Fruit fly (Drosophila melanogaster) whole organism, embryonic: ENCODE data around the gene Ogdh.
A peak's percentile ranks its signal among the peaks of the same experiment; 100 is the strongest.

Experiments
- CG14441 ChIP-seq: fragments of 200-800 bp; sonication (Bioruptor generic); IDR thresholded peaks from 2 replicates; pipeline ENCODE4 v1.3.6; 2022; ENCODE audit warnings: missing biosample characterization, missing genetic modification characterization
- CG14860 ChIP-seq: fragments of 200-800 bp; sonication (Bioruptor generic); IDR thresholded peaks from 3 replicates; pipeline ENCODE4 v1.3.6; 2022; ENCODE audit warnings: missing biosample characterization, missing genetic modification characterization; ENCODE audit not compliant: partially characterized antibody
- CG14965 ChIP-seq: fragments of 200-800 bp; sonication (Bioruptor generic); optimal IDR thresholded peaks from 2 replicates; lab custom pipeline; 2016; ENCODE audit warnings: missing biosample characterization, missing genetic modification characterization, borderline replicate concordance
- CG16813 ChIP-seq: fragments of 200-800 bp; sonication (Bioruptor generic); IDR thresholded peaks from 3 replicates; pipeline ENCODE4 v1.3.6; 2022; ENCODE audit warnings: missing biosample characterization, missing genetic modification characterization; ENCODE audit not compliant: partially characterized antibody
- CG17612 ChIP-seq: fragments of 200-800 bp; sonication (Bioruptor generic); IDR thresholded peaks from 2 replicates; pipeline ENCODE4 v1.3.6; 2022; ENCODE audit warnings: missing biosample characterization, missing genetic modification characterization
- CG17829 ChIP-seq: fragments of 200-800 bp; optimal IDR thresholded peaks from 2 replicates; lab custom pipeline; 2019; ENCODE audit warnings: missing biosample characterization, mild to moderate bottlenecking, missing genetic modification characterization, moderate library complexity
- CG2120 ChIP-seq: fragments of 200-800 bp; sonication (Bioruptor generic); optimal IDR thresholded peaks from 3 replicates; lab custom pipeline; 2016; ENCODE audit warnings: missing biosample characterization, missing genetic modification characterization
- CG2199 ChIP-seq: fragments of 200-800 bp; sonication (Bioruptor generic); IDR thresholded peaks from 3 replicates; pipeline ENCODE4 v1.3.6; 2022; ENCODE audit warnings: missing biosample characterization, missing genetic modification characterization
- CG30431 ChIP-seq: fragments of 200-800 bp; sonication (Bioruptor generic); optimal IDR thresholded peaks from 2 replicates; lab custom pipeline; 2017; ENCODE audit warnings: missing biosample characterization, missing genetic modification characterization
- CG31224 ChIP-seq: fragments of 200-800 bp; sonication (Bioruptor generic); IDR thresholded peaks from 2 replicates; pipeline ENCODE4 v1.3.6; 2022; ENCODE audit warnings: missing biosample characterization, missing genetic modification characterization
- CG34376 ChIP-seq: fragments of 200-800 bp; sonication (Bioruptor generic); optimal IDR thresholded peaks from 2 replicates; lab custom pipeline; 2018; ENCODE audit warnings: missing biosample characterization, mild to moderate bottlenecking, missing genetic modification characterization
- CG5953 ChIP-seq: fragments of 200-800 bp; sonication (Bioruptor generic); IDR thresholded peaks from 2 replicates; pipeline ENCODE4 v1.3.6; 2022; ENCODE audit warnings: missing biosample characterization, missing genetic modification characterization
- CG6175 ChIP-seq: fragments of 200-800 bp; sonication (Bioruptor generic); IDR thresholded peaks from 3 replicates; pipeline ENCODE4 v1.3.6; 2022; ENCODE audit warnings: missing biosample characterization, missing genetic modification characterization
- CG9437 ChIP-seq: fragments of 200-800 bp; sonication (Bioruptor generic); optimal IDR thresholded peaks from 2 replicates; lab custom pipeline; 2018; ENCODE audit warnings: missing biosample characterization, mild to moderate bottlenecking, missing genetic modification characterization
- Chrac-16 ChIP-seq: fragments of 200-800 bp; sonication (Bioruptor generic); optimal IDR thresholded peaks from 3 replicates; lab custom pipeline; 2016; ENCODE audit warnings: missing biosample characterization, missing genetic modification characterization
- D19B ChIP-seq: fragments of 200-800 bp; sonication (Bioruptor generic); optimal IDR thresholded peaks from 2 replicates; lab custom pipeline; 2017; ENCODE audit warnings: missing biosample characterization, mild to moderate bottlenecking, missing genetic modification characterization
- Doc3 ChIP-seq: fragments of 200-800 bp; sonication (Bioruptor generic); IDR thresholded peaks from 3 replicates; pipeline ENCODE4 v1.3.6; 2022; ENCODE audit warnings: missing biosample characterization, missing genetic modification characterization; ENCODE audit not compliant: partially characterized antibody
- GATAe ChIP-seq: fragments of 200-800 bp; sonication (Bioruptor generic); conservative IDR thresholded peaks from 2 replicates; pipeline ENCODE4 v1.3.6; 2022; ENCODE audit warnings: missing biosample characterization, missing genetic modification characterization
- HLHmδ ChIP-seq: fragments of 200-800 bp; sonication (Bioruptor generic); optimal IDR thresholded peaks from 2 replicates; lab custom pipeline; 2018; ENCODE audit warnings: missing biosample characterization, mild to moderate bottlenecking, missing genetic modification characterization, moderate library complexity
- Lhr ChIP-seq: fragments of 200-800 bp; sonication (Bioruptor generic); optimal IDR thresholded peaks from 3 replicates; lab custom pipeline; 2017; ENCODE audit warnings: mild to moderate bottlenecking, missing biosample characterization, missing genetic modification reagents, missing genetic modification characterization
- MBD-R2 ChIP-seq: fragments of 200-800 bp; sonication (Bioruptor generic); IDR thresholded peaks from 2 replicates; pipeline ENCODE4 v1.3.6; 2022; ENCODE audit warnings: missing biosample characterization, missing genetic modification characterization
- NfI ChIP-seq: fragments of 200-800 bp; sonication (Bioruptor generic); optimal IDR thresholded peaks from 3 replicates; lab custom pipeline; 2018; ENCODE audit warnings: missing biosample characterization, mild to moderate bottlenecking, missing genetic modification characterization, moderate library complexity
- Tbp ChIP-seq: fragments of >200 bp; optimal IDR thresholded peaks from 2 replicates; lab custom pipeline; 2018; ENCODE audit warnings: missing biosample characterization, missing genetic modification characterization
- Xbp1 ChIP-seq: fragments of 200-800 bp; sonication (Bioruptor generic); optimal IDR thresholded peaks from 3 replicates; lab custom pipeline; 2016; ENCODE audit warnings: missing biosample characterization, mild to moderate bottlenecking, missing genetic modification characterization
- ab ChIP-seq: fragments of 200-800 bp; sonication (Bioruptor generic); optimal IDR thresholded peaks from 2 replicates; lab custom pipeline; 2016; ENCODE audit warnings: missing biosample characterization, missing genetic modification characterization
- abd-A ChIP-seq: fragments of 200-800 bp; sonication (Bioruptor generic); optimal IDR thresholded peaks from 3 replicates; lab custom pipeline; 2019; ENCODE audit warnings: missing biosample characterization, mild to moderate bottlenecking, missing genetic modification characterization, moderate library complexity
- al ChIP-seq: fragments of 200-800 bp; sonication (Bioruptor generic); IDR thresholded peaks from 2 replicates; pipeline ENCODE4 v1.3.6; 2022; ENCODE audit warnings: missing biosample characterization, missing genetic modification characterization
- bbx ChIP-seq: fragments of 200-800 bp; sonication (Bioruptor generic); IDR thresholded peaks from 2 replicates; pipeline ENCODE4 v1.3.6; 2022; ENCODE audit warnings: missing biosample characterization, missing genetic modification characterization; ENCODE audit not compliant: partially characterized antibody
- chinmo ChIP-seq: fragments of 200-800 bp; sonication (Bioruptor generic); IDR thresholded peaks from 4 replicates; pipeline ENCODE4 v1.3.6; 2022; ENCODE audit warnings: missing biosample characterization, missing genetic modification characterization; ENCODE audit not compliant: partially characterized antibody
- chm ChIP-seq: fragments of 200-800 bp; sonication (Bioruptor generic); IDR thresholded peaks from 2 replicates; pipeline ENCODE4 v1.3.6; 2022; ENCODE audit warnings: missing biosample characterization, missing genetic modification characterization
- ci ChIP-seq: fragments of 200-800 bp; sonication (Bioruptor generic); IDR thresholded peaks from 3 replicates; pipeline ENCODE4 v1.3.6; 2022; ENCODE audit warnings: missing biosample characterization, missing genetic modification characterization
- crc ChIP-seq: fragments of 200-800 bp; sonication (Bioruptor generic); optimal IDR thresholded peaks from 2 replicates; lab custom pipeline; 2016; ENCODE audit warnings: missing biosample characterization, missing genetic modification characterization
- fd102C ChIP-seq: fragments of 200-800 bp; sonication (Bioruptor generic); optimal IDR thresholded peaks from 2 replicates; lab custom pipeline; 2018; ENCODE audit warnings: missing biosample characterization, mild to moderate bottlenecking, missing genetic modification characterization, moderate library complexity
- grn ChIP-seq: fragments of 200-800 bp; sonication (Bioruptor generic); optimal IDR thresholded peaks from 3 replicates; lab custom pipeline; 2017; ENCODE audit warnings: missing biosample characterization, missing genetic modification characterization
- gro ChIP-seq: fragments of 200-800 bp; sonication (Bioruptor generic); optimal IDR thresholded peaks from 2 replicates; lab custom pipeline; 2016; ENCODE audit warnings: missing biosample characterization, missing genetic modification characterization
- ham ChIP-seq: fragments of 200-800 bp; sonication (Bioruptor generic); IDR thresholded peaks from 2 replicates; pipeline ENCODE4 v1.3.6; 2022; ENCODE audit warnings: missing biosample characterization, missing genetic modification characterization
- knrl ChIP-seq: fragments of 200-800 bp; sonication (Bioruptor generic); IDR thresholded peaks from 3 replicates; pipeline ENCODE4 v1.3.6; 2022; ENCODE audit warnings: missing biosample characterization, missing genetic modification characterization; ENCODE audit not compliant: partially characterized antibody
- lab ChIP-seq: fragments of 200-800 bp; sonication (Bioruptor generic); optimal IDR thresholded peaks from 3 replicates; lab custom pipeline; 2017; ENCODE audit warnings: missing biosample characterization, missing genetic modification characterization, mild to moderate bottlenecking, moderate library complexity, missing genetic modification reagents
- pho ChIP-seq: fragments of 200-800 bp; sonication (Bioruptor generic); optimal IDR thresholded peaks from 2 replicates; lab custom pipeline; 2016; ENCODE audit warnings: missing biosample characterization, missing genetic modification characterization
- pros ChIP-seq: fragments of 200-800 bp; sonication (Bioruptor generic); optimal IDR thresholded peaks from 3 replicates; lab custom pipeline; 2019; ENCODE audit warnings: missing biosample characterization, mild to moderate bottlenecking, missing genetic modification characterization, moderate library complexity
- pzg ChIP-seq: fragments of 200-800 bp; sonication (Bioruptor generic); optimal IDR thresholded peaks from 3 replicates; lab custom pipeline; 2018; ENCODE audit warnings: missing biosample characterization, mild to moderate bottlenecking, missing genetic modification characterization, moderate library complexity
- row ChIP-seq: fragments of 200-800 bp; sonication (Bioruptor generic); IDR thresholded peaks from 3 replicates; pipeline ENCODE4 v1.3.6; 2022; ENCODE audit warnings: missing biosample characterization, missing genetic modification characterization
- sens-2 ChIP-seq: fragments of 200-800 bp; sonication (Bioruptor generic); IDR thresholded peaks from 2 replicates; pipeline ENCODE4 v1.3.6; 2022; ENCODE audit warnings: missing biosample characterization, missing genetic modification characterization
- tio ChIP-seq: fragments of 200-800 bp; sonication (Bioruptor generic); optimal IDR thresholded peaks from 2 replicates; lab custom pipeline; 2017; ENCODE audit warnings: missing biosample characterization, missing genetic modification characterization, inconsistent platforms
- tna ChIP-seq: fragments of 200-800 bp; sonication (Bioruptor generic); IDR thresholded peaks from 2 replicates; pipeline ENCODE4 v1.3.6; 2022; ENCODE audit warnings: missing biosample characterization, missing genetic modification characterization; ENCODE audit not compliant: partially characterized antibody
- vnd ChIP-seq: fragments of 200-800 bp; sonication (Bioruptor generic); IDR thresholded peaks from 3 replicates; pipeline ENCODE4 v1.3.6; 2022; ENCODE audit warnings: missing biosample characterization, missing genetic modification characterization; ENCODE audit not compliant: partially characterized antibody
- vvl ChIP-seq: fragments of 200-800 bp; sonication (Bioruptor generic); IDR thresholded peaks from 2 replicates; pipeline ENCODE4 v1.3.6; 2022; ENCODE audit warnings: missing biosample characterization, missing genetic modification characterization
- wek ChIP-seq: fragments of 200-800 bp; sonication (Bioruptor generic); optimal IDR thresholded peaks from 3 replicates; lab custom pipeline; 2018; ENCODE audit warnings: missing biosample characterization, mild to moderate bottlenecking, missing genetic modification characterization, moderate library complexity

Gene Ogdh

DNA sequence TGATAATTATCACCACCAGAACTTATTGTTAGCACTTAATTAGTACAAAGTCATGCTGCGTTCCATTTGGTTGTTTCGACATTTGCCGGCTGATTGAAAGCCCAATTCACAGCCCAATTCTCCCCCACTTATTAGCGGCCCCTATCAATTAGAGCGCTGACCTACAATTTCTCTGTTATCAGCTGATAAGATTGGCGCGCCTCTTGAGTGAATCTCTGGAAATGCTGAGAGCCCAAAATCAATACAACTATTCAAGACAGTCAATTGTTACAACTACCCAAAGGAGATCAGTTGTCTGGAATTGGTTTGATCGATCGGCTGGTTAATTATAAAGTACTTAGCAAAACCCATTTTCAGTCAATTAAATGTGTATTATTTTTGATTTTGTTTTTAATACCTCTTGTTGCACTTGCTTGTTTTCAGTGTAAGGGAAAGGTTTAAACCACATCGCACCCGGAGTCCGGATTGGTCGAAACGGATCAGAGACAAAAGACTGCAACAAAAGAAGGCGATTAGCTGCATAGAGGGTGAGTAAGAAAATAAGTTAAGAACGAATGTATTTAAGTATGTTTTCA, 30.3 kb downstream of the Ogdh start (continued):
- peak; percentile 74; the same call in 1 of the 4 replicates for TF ChIP-seq chinmo (GFP tag; lab: Robert Waterston, UW)
- TF ChIP-seq gro (GFP tag; lab: Kevin White, UChicago): peak; percentile 23
- peak; percentile 18 for TF ChIP-seq CG34376 (GFP tag; lab: Kevin White, UChicago)
- TF ChIP-seq grn (GFP tag; lab: Kevin White, UChicago): peak; percentile 95
- TF ChIP-seq CG14441 (GFP tag; lab: Robert Waterston, UW): no peak
- peak; percentile 50; the same call in 1 of the 2 replicates for TF ChIP-seq CG31224 (GFP tag; lab: Robert Waterston, UW)
- TF ChIP-seq Lhr: no peak
- TF ChIP-seq ab (GFP tag; lab: Kevin White, UChicago): no peak
- TF ChIP-seq sens-2 (GFP tag; lab: Robert Waterston, UW): 0 out of 2 replicates have a peak, but pooled peaks have one; percentile 30
- peak; percentile 16 for TF ChIP-seq D19B (GFP tag; lab: Kevin White, UChicago)
- TF ChIP-seq chm (GFP tag; lab: Robert Waterston, UW): 0 out of 2 replicates have a peak, but pooled peaks have one; percentile 7
- peak; percentile 70 for TF ChIP-seq lab (GFP tag; lab: Kevin White, UChicago)
- TF ChIP-seq vnd: peak; percentile 53; the same call in 2 of the 3 replicates
- TF ChIP-seq crc (GFP tag; lab: Kevin White, UChicago): no peak

DNA sequence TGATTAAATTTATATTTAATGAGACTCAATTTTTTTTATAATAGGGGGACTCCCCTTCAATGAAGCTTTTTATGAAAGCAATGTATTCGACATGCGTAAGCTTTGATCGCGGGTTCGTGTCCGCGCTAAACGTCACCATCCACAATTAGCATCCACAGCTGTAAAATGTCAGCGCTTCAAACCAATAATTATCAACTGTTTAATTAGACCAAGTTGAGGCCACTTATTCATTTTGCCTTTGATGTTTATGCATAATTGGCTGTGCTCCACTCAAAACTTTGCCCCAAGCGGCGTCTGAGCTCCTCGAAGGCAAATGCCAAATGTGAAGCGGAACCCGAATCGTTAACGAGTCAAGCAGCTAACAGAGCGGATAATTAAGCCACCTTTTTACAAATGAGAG, 31.0 kb downstream of the Ogdh start:
- TF ChIP-seq pho (GFP tag; lab: Kevin White, UChicago): no peak
- no peak for TF ChIP-seq CG30431 (GFP tag; lab: Kevin White, UChicago)
- TF ChIP-seq abd-A (tag; lab: Kevin White, UChicago): peak; percentile 73
- peak; percentile 29; the same call in 1 of the 3 replicates for TF ChIP-seq knrl (GFP tag; lab: Robert Waterston, UW)
- peak; percentile 41; the same call in 1 of the 2 replicates for TF ChIP-seq tna (GFP tag; lab: Robert Waterston, UW)
- no peak for TF ChIP-seq CG14965 (GFP tag; lab: Kevin White, UChicago)
- TF ChIP-seq Tbp (GFP tag; lab: Kevin White, UChicago): no peak
- no peak for TF ChIP-seq row
- TF ChIP-seq vvl: peak; percentile 56
- TF ChIP-seq tio: no peak
- 0 out of 3 replicates have a peak, but pooled peaks have one; percentile 26 for TF ChIP-seq CG2199 (GFP tag; lab: Robert Waterston, UW)
- TF ChIP-seq CG17612: no peak
- no peak for TF ChIP-seq CG2120 (GFP tag; lab: Kevin White, UChicago)
- TF ChIP-seq CG17829 (tag; lab: Kevin White, UChicago): no peak
- no peak for TF ChIP-seq GATAe (GFP tag; lab: Robert Waterston, UW)
- TF ChIP-seq fd102C (GFP tag; lab: Kevin White, UChicago): no peak
- peak; percentile 94 for TF ChIP-seq wek (GFP tag; lab: Kevin White, UChicago)
- no peak for TF ChIP-seq ham
- TF ChIP-seq CG6175 (GFP tag; lab: Robert Waterston, UW): peak; percentile 73; the same call in 2 of the 3 replicates
- no peak for TF ChIP-seq ci (GFP tag; lab: Robert Waterston, UW)
- no peak for TF ChIP-seq CG9437
- TF ChIP-seq Doc3 (GFP tag; lab: Robert Waterston, UW): no peak
- TF ChIP-seq MBD-R2 (GFP tag; lab: Robert Waterston, UW): 0 out of 2 replicates have a peak, but pooled peaks have one; percentile 14
- TF ChIP-seq CG5953 (GFP tag; lab: Robert Waterston, UW): 0 out of 2 replicates have a peak, but pooled peaks have one; percentile 41
- no peak for TF ChIP-seq Xbp1 (GFP tag; lab: Kevin White, UChicago)
- TF ChIP-seq pros (GFP tag; lab: Kevin White, UChicago): peak; percentile 8
- no peak for TF ChIP-seq Chrac-16 (GFP tag; lab: Kevin White, UChicago)
- no peak for TF ChIP-seq HLHmδ (GFP tag; lab: Kevin White, UChicago)
- peak; percentile 8 for TF ChIP-seq pzg (GFP tag; lab: Kevin White, UChicago)
- no peak for TF ChIP-seq NfI (GFP tag; lab: Kevin White, UChicago)
- TF ChIP-seq CG16813 (GFP tag; lab: Robert Waterston, UW): peak; percentile 26; the same call in 1 of the 3 replicates
- 0 out of 2 replicates have a peak, but pooled peaks have one; percentile 18 for TF ChIP-seq bbx (GFP tag; lab: Robert Waterston, UW)
- no peak for TF ChIP-seq al (GFP tag; lab: Robert Waterston, UW)
- no peak for TF ChIP-seq CG14860 (GFP tag; lab: Robert Waterston, UW)
